Fruit fly (Drosophila melanogaster): Measurements from ENCODE around the gene CG3156.
"Not testable (repeated sequence)": the region's sequence is repeated elsewhere in the genome, so short reads cannot be mapped to it uniquely, and the experiment has no call there.

Gene CG3156

DNA sequence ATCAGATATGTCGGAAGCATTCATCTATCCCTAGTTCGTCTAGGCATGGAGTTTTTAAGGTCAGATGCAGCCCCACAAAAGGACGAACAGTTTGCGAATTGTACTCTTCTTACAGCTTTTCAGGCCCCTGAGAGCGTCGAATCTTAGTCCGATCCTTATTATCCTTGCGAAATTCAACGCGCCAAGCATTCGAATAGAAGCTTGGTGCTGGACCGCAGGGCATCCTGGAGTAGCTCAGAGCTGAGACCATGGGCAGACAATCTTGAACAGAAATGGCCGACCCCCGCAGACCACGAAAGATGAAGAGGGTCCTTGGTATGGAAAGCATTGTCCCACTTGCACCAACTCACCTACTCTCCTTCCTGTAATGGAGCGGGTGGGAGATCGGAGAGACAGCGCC is 8.9 kb upstream of the CG3156 start, which contains the start of gene CG32817:
TSS of gene CG32817 (plus strand) at position 301 of the 400 bp plus-strand sequence.
- TF ChIP-seq toe (GFP tag; optimal IDR thresholded peaks at IDR 0.05) (no peak), Mnt (GFP tag; optimal IDR thresholded peaks at IDR 0.05) (no peak), CG7101 (tag; optimal IDR thresholded peaks at IDR 0.05) (no peak), CG11617 (GFP tag; optimal IDR thresholded peaks at IDR 0.05) (no peak), CG12768 (GFP tag; optimal IDR thresholded peaks at IDR 0.05) (no peak), CG33017 (tag; optimal IDR thresholded peaks at IDR 0.05) (no peak), Crg-1 (GFP tag; optimal IDR thresholded peaks at IDR 0.05) (no peak), tj (GFP tag; optimal IDR thresholded peaks at IDR 0.05) (no peak), kay (GFP tag; ENCODE audit: borderline replicate concordance) (no peak), cic (GFP tag; optimal IDR thresholded peaks at IDR 0.05) (no peak), CG14711 (tag; optimal IDR thresholded peaks at IDR 0.05) (no peak), bab1 (GFP tag; optimal IDR thresholded peaks at IDR 0.05) (no peak), Hr96 (GFP tag; optimal IDR thresholded peaks at IDR 0.05) (no peak), CG1620 (GFP tag; optimal IDR thresholded peaks at IDR 0.05) (no peak), pad (GFP tag; optimal IDR thresholded peaks at IDR 0.05) (no peak), Clk (GFP tag; optimal IDR thresholded peaks at IDR 0.05) (no peak), CG5204 (GFP tag; optimal IDR thresholded peaks at IDR 0.05) (no peak), ovo (GFP tag; optimal IDR thresholded peaks at IDR 0.05) (no peak)

DNA sequence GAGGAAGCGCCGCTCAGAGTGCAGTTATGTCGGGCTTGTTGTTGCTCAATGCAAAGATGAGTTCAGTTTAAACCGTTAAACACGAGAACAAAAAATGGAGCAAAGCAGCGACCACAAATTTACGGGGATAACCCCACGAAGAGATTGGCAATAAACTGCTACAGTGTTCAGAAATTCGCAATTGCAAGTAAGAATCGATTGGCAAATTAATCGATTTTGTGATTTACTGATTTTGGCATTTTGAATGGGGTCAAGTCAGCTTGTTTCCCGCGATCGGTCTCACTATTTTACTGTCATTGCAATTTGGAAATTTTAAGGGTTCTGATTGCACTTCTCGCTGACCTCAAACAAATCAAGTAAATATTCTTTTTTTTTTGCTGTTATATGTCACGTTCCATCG is 6.0 kb upstream of the CG3156 start, which contains the start of gene CG3176:
TSS of gene CG3176 (plus strand) at position 221 of the 400 bp plus-strand sequence.
- not testable (repeated sequence) for TF ChIP-seq CG11617 (GFP tag; optimal IDR thresholded peaks at IDR 0.05); cnc (optimal IDR thresholded peaks at IDR 0.05); CG12768 (GFP tag; optimal IDR thresholded peaks at IDR 0.05)

DNA sequence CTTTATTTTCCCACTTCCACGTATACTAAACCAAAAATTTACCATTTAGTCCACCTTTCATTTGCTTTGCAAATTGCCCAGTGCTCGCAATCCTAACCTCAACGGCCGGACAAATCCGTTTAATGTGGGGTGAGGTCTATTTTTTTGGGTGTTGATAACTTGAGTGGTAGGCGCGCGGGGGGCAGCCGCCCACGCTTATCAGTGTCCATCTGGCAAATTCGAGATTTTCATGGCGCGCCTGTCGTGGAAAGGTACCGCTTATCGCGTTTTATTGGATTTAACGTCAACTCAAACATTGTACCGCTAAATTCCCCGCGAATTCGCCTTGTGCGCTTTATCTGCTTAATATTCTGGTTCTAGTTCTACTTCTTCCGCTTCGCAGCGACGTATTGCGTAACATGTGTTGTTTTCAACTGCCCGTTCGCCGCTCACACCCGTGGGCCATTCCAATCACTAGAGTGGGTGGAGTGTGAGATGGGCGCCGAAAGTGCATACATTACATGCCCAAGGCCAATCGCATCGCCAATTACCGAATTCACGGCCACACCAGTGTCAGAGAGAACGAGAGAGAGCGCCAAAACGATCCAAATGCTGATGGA is 5.1 kb downstream of the CG3156 start:
- no peak for TF ChIP-seq cic (GFP tag; optimal IDR thresholded peaks at IDR 0.05)
- TF ChIP-seq CG1620 (GFP tag; optimal IDR thresholded peaks at IDR 0.05) = no peak
- TF ChIP-seq CG12768 (GFP tag; optimal IDR thresholded peaks at IDR 0.05) = peak; percentile 35
- TF ChIP-seq ovo (GFP tag; optimal IDR thresholded peaks at IDR 0.05) = no peak
- TF ChIP-seq CG11617 (GFP tag; optimal IDR thresholded peaks at IDR 0.05) = peak; percentile 11

DNA sequence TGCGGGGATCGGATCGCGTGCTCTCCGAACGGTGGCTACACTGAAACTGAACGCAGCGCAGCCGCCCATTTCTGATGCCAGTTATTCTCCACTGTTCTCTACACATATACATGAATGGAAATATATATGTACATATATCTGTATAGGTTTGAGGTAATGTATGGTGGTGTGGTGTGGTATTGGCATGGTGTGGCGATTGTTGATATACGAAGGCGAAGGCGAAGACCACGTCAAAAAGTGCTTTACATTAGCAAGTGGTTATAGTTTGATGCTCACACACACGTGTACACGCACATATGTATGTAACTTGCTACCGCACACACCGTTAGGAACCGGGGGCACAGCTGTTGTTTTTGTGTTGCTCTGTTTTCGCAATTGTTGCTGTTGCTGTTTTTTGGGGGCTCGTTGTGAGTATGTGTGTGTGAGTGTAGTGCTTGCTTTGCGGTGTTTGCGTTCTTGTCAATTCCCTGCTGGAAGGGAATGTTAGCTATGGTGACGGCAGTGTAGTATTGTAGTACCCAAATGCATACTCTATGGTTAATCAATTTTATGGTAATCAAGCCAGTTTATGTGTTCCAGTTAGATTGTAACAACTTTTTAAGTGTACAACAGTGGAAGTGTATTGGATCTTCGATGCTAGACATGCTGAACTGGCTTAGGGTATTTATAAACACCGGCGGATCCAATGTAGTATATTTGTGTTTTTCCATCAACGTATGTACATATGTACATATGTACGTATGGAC is 5.9 kb downstream of the CG3156 start, which contains the start of gene CG17896:
TSS of gene CG17896 (minus strand) at position 51 of the 746 bp plus-strand sequence.
- TF ChIP-seq Mnt (GFP tag; optimal IDR thresholded peaks at IDR 0.05) (peak; percentile 78), tj (GFP tag; optimal IDR thresholded peaks at IDR 0.05) (peak; percentile 92), CG33017 (tag; optimal IDR thresholded peaks at IDR 0.05) (peak; percentile 96), CG14711 (tag; optimal IDR thresholded peaks at IDR 0.05) (peak; percentile 94), Clk (GFP tag; optimal IDR thresholded peaks at IDR 0.05) (peak; percentile 80), CG7045 (GFP tag; optimal IDR thresholded peaks at IDR 0.05) (peak; percentile 87), CG1620 (GFP tag; optimal IDR thresholded peaks at IDR 0.05) (no peak), CG7101 (tag; optimal IDR thresholded peaks at IDR 0.05) (peak; percentile 96), kay (GFP tag; ENCODE audit: borderline replicate concordance) (no peak), Crg-1 (GFP tag; optimal IDR thresholded peaks at IDR 0.05) (peak; percentile 86), cnc (optimal IDR thresholded peaks at IDR 0.05) (no peak), toe (GFP tag; optimal IDR thresholded peaks at IDR 0.05) (peak; percentile 15), CG12768 (GFP tag; optimal IDR thresholded peaks at IDR 0.05) (peak; percentile 89), cic (GFP tag; optimal IDR thresholded peaks at IDR 0.05) (peak; percentile 91), bab1 (GFP tag; optimal IDR thresholded peaks at IDR 0.05) (peak; percentile 96), CG11617 (GFP tag; optimal IDR thresholded peaks at IDR 0.05) (peak; percentile 89), CG5204 (GFP tag; optimal IDR thresholded peaks at IDR 0.05) (no peak), pad (GFP tag; optimal IDR thresholded peaks at IDR 0.05) (peak; percentile 82), ovo (GFP tag; optimal IDR thresholded peaks at IDR 0.05) (peak; percentile 99), Hr96 (GFP tag; optimal IDR thresholded peaks at IDR 0.05) (no peak)

DNA sequence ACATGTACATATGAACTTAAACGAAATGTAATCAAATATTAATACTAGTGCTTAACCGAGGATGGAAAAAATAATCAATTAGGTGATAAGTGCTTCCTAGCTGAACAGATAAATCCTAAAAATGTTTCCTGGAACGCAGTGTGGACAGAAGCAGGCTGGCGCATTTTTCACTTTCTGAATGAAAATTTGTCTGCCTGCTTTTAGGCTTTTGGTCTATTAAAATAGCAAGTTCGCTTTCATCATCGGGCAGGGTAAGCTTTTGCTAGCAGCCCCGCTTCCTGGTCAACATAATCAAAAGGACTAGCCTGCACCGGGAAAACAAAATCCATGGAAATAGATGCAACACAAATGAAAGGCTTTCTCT is 6.5 kb downstream of the CG3156 start:
- TF ChIP-seq Crg-1 (GFP tag; optimal IDR thresholded peaks at IDR 0.05) (no peak), Mnt (GFP tag; optimal IDR thresholded peaks at IDR 0.05) (no peak), CG7101 (tag; optimal IDR thresholded peaks at IDR 0.05) (no peak), kay (GFP tag; ENCODE audit: borderline replicate concordance) (no peak), bab1 (GFP tag; optimal IDR thresholded peaks at IDR 0.05) (no peak), CG11617 (GFP tag; optimal IDR thresholded peaks at IDR 0.05) (no peak), cnc (optimal IDR thresholded peaks at IDR 0.05) (no peak), CG7045 (GFP tag; optimal IDR thresholded peaks at IDR 0.05) (no peak), Clk (GFP tag; optimal IDR thresholded peaks at IDR 0.05) (no peak), ovo (GFP tag; optimal IDR thresholded peaks at IDR 0.05) (no peak), CG33017 (tag; optimal IDR thresholded peaks at IDR 0.05) (no peak)

DNA sequence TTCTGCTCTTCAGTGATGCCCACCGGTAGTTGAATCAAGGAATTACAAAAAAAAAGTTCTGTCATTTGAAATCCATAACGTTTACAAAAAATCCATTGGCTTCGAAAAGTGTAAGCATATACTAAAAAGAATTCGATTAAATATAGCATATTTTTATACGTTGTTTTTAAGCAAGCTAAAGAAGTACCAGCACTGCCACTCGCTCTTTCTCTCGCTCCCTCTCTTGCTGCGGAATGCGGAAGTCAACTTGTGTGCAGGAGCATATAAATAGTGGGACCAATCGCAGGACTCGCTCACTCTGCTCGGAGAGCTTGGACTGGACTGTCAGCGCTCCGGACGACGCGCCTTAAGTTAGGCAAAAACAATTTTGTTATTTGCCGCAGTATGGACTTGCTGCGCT is 6.9 kb downstream of the CG3156 start, which contains the start of gene CG17778:
TSS of gene CG17778 (plus strand) at position 8 of the 400 bp plus-strand sequence.
- TF ChIP-seq cnc (optimal IDR thresholded peaks at IDR 0.05) (no peak), Crg-1 (GFP tag; optimal IDR thresholded peaks at IDR 0.05) (no peak)

Measured in whole organism, adult.